Fruit fly (Drosophila melanogaster): ENCODE data around the gene E2f2.

dm6 chr2L:21179615-21180031 is 23.1 kb upstream of the E2f2 start, which contains the start of the genes bur and Mcm10:
- TF ChIP-seq h (optimal IDR thresholded peaks at IDR 0.05), result no peak
- no peak for TF ChIP-seq insv (optimal IDR thresholded peaks at IDR 0.05)
- no peak for TF ChIP-seq psq (optimal IDR thresholded peaks at IDR 0.05)
- TF ChIP-seq Myc (optimal IDR thresholded peaks at IDR 0.05), result no peak
- TF ChIP-seq Sin3A (optimal IDR thresholded peaks at IDR 0.05), result no peak

All from Kc167 (cell line).